Fruit fly (Drosophila melanogaster): ENCODE measurements around the gene Vha68-1.

- TF ChIP-seq psq (GFP tag; optimal IDR thresholded peaks at IDR 0.05) (no peak), GATAd (GFP tag; optimal IDR thresholded peaks at IDR 0.05) (no peak), Mio (GFP tag; optimal IDR thresholded peaks at IDR 0.05) (no peak), h (GFP tag; optimal IDR thresholded peaks at IDR 0.05) (no peak), Hnf4 (GFP tag; optimal IDR thresholded peaks at IDR 0.05) (no peak), dl (GFP tag; optimal IDR thresholded peaks at IDR 0.05; ENCODE audit: insufficient read depth in 1 of 2, partially characterized antibody in 2 of 2) (no peak), fru (GFP tag; optimal IDR thresholded peaks at IDR 0.05) (no peak), Hr78 (GFP tag; optimal IDR thresholded peaks at IDR 0.05) (no peak), sage (GFP tag; optimal IDR thresholded peaks at IDR 0.05) (no peak), br (GFP tag; optimal IDR thresholded peaks at IDR 0.05) (no peak), Myc (optimal IDR thresholded peaks at IDR 0.05) (no peak), woc (GFP tag; optimal IDR thresholded peaks at IDR 0.05) (no peak), pan (optimal IDR thresholded peaks at IDR 0.05) (no peak), N (GFP tag; optimal IDR thresholded peaks at IDR 0.05) (no peak)
Measured at dm6 chr2L:13028923-13029322, 25.0 kb upstream of the Vha68-1 start.
